Worm (Caenorhabditis elegans): ENCODE results near the gene T28C6.5.

Gene T28C6.5

DNA sequence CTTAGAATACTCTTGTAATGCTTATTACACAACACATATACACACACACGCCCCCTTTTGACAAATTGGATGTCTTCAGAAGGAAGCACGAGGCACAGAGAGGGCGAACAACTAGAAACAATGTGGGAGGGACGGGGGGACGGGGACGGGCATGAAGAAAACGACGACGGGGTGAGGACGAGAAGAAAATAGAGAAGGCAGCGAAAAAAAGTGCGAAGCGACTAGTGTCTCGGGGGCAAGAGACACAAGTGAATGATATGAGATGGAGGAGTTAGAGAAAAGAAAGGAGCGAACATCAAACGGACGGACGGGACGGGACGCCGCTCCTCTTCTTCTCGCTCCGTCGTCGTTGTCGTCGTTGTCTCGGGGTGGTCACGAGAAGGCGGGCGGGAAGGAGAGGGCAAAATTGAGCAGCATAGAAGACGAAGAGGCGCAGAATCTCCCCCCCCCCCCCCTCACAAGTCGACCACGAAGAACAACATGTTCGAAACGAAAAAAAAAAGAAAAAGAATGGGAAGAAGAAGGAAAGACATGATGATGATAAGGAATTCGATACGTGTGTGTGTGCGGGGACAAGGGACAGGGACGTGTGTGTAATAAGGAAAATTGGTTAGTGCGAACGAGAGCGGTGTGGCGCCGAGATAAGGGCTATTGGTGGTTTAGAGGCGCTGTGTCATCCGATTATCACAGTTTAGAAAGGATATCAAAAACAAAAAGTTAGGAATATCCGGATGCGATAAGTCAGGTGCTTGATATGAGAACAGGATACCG, 26.2 kb upstream of the T28C6.5 start:
- TF ChIP-seq lin-11 (tag; optimal IDR thresholded peaks at IDR 0.05) (peak; percentile 44), elt-3 (tag; optimal IDR thresholded peaks at IDR 0.05) (no peak), unc-55 (GFP tag; optimal IDR thresholded peaks at IDR 0.05) (peak; percentile 56), alr-1 (tag; optimal IDR thresholded peaks at IDR 0.05) (no peak), nhr-129 (tag; optimal IDR thresholded peaks at IDR 0.05) (peak; percentile 71), Y55F3AM.14 (GFP tag; optimal IDR thresholded peaks at IDR 0.05) (peak; percentile 97), sma-9 (GFP tag; optimal IDR thresholded peaks at IDR 0.05) (peak; percentile 90), sma-9 (tag; optimal IDR thresholded peaks at IDR 0.05) (no peak), ztf-1 (GFP tag; conservative IDR thresholded peaks at IDR 0.05) (no peak), zag-1 (tag; optimal IDR thresholded peaks at IDR 0.05) (peak; percentile 82), crh-2 (tag; optimal IDR thresholded peaks at IDR 0.05) (peak; percentile 89), ztf-4 (tag; optimal IDR thresholded peaks at IDR 0.05) (peak; percentile 87), F13H6.1 (tag; optimal IDR thresholded peaks at IDR 0.05) (peak; percentile 93), mbf-1 (tag; optimal IDR thresholded peaks at IDR 0.05) (no peak), egl-27 (tag; optimal IDR thresholded peaks at IDR 0.05) (peak; percentile 81), nhr-10 (tag; optimal IDR thresholded peaks at IDR 0.05) (no peak), nhr-11 (tag; optimal IDR thresholded peaks at IDR 0.05) (no peak), lin-13 (GFP tag; optimal IDR thresholded peaks at IDR 0.05) (peak; percentile 67), unc-62 (GFP tag; optimal IDR thresholded peaks at IDR 0.05) (peak; percentile 45), snpc-4 (tag; optimal IDR thresholded peaks at IDR 0.05) (peak; percentile 10), fos-1 (tag; optimal IDR thresholded peaks at IDR 0.05) (peak; percentile 80), sem-4 (tag; optimal IDR thresholded peaks at IDR 0.05) (peak; percentile 87), nhr-77 (tag; optimal IDR thresholded peaks at IDR 0.05) (no peak), aly-2 (tag; optimal IDR thresholded peaks at IDR 0.05) (no peak), mab-5 (tag; optimal IDR thresholded peaks at IDR 0.05) (peak; percentile 31), ama-1 (optimal IDR thresholded peaks at IDR 0.05) (no peak), nhr-12 (tag; optimal IDR thresholded peaks at IDR 0.05) (no peak), C34F6.9 (tag; optimal IDR thresholded peaks at IDR 0.05) (peak; percentile 82), ztf-11 (tag; optimal IDR thresholded peaks at IDR 0.05) (no peak), nhr-25 (tag; optimal IDR thresholded peaks at IDR 0.05) (peak; percentile 89), unc-39 (tag; optimal IDR thresholded peaks at IDR 0.05) (peak; percentile 29), lin-39 (tag; optimal IDR thresholded peaks at IDR 0.05) (no peak), skn-1 (tag; optimal IDR thresholded peaks at IDR 0.05) (no peak), nhr-6 (tag; optimal IDR thresholded peaks at IDR 0.05) (peak; percentile 70), ceh-16 (tag; optimal IDR thresholded peaks at IDR 0.05) (peak; percentile 97), lsy-2 (tag; optimal IDR thresholded peaks at IDR 0.05) (peak; percentile 1 to 67), ceh-82 (tag; optimal IDR thresholded peaks at IDR 0.05) (no peak), gmeb-1 (tag; optimal IDR thresholded peaks at IDR 0.05) (peak; percentile 17), R02D3.7 (tag; optimal IDR thresholded peaks at IDR 0.05) (no peak), blmp-1 (tag; optimal IDR thresholded peaks at IDR 0.05; ENCODE audit: insufficient read depth) (peak; percentile 88), sma-3 (GFP tag; optimal IDR thresholded peaks at IDR 0.05) (peak; percentile 77), nhr-21 (tag; optimal IDR thresholded peaks at IDR 0.05) (peak; percentile 89), mdl-1 (tag; optimal IDR thresholded peaks at IDR 0.05) (peak; percentile 80 to 93)

DNA sequence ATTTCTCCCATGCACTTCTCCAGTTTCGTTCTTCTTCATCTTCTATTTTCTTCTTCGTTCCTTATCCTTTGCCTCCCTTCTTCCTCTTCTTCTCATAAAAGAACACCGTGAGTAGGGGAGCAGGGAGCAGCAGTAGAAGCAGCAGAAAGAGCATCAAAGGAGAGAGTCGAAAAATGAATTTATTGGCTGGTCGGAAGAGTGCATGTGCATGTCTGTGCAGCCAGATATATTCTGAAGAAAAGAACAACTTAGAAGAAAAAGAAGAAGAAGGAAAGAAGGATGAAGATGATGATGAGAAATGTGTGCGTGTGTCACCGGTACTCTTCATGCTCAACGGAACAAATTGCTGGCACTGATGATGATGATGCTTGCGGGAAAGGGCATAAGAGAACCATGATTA, 25.0 kb upstream of the T28C6.5 start:
- TF ChIP-seq C34F6.9 (tag; optimal IDR thresholded peaks at IDR 0.05) (peak; percentile 60), ceh-16 (tag; optimal IDR thresholded peaks at IDR 0.05) (no peak), unc-62 (GFP tag; optimal IDR thresholded peaks at IDR 0.05) (no peak), unc-55 (GFP tag; optimal IDR thresholded peaks at IDR 0.05) (peak; percentile 52), nhr-25 (tag; optimal IDR thresholded peaks at IDR 0.05) (no peak), fos-1 (tag; optimal IDR thresholded peaks at IDR 0.05) (peak; percentile 9), zag-1 (tag; optimal IDR thresholded peaks at IDR 0.05) (peak; percentile 58), mdl-1 (tag; optimal IDR thresholded peaks at IDR 0.05) (peak in 1 of 2 experiments; percentile 31), nhr-10 (tag; optimal IDR thresholded peaks at IDR 0.05) (no peak), peb-1 (tag; optimal IDR thresholded peaks at IDR 0.05) (no peak), sma-9 (GFP tag; optimal IDR thresholded peaks at IDR 0.05) (peak; percentile 36), sma-9 (tag; optimal IDR thresholded peaks at IDR 0.05) (no peak), F13H6.1 (tag; optimal IDR thresholded peaks at IDR 0.05) (peak; percentile 9), unc-39 (tag; optimal IDR thresholded peaks at IDR 0.05) (no peak)

All from whole organism, L2 larva.